Worm (Caenorhabditis elegans): ENCODE results near the gene gid-8.

- TF ChIP-seq tbx-7 (tag; optimal IDR thresholded peaks at IDR 0.05) (no peak), elt-2 (tag; optimal IDR thresholded peaks at IDR 0.05) (no peak), nhr-11 (tag; optimal IDR thresholded peaks at IDR 0.05) (no peak), dve-1 (tag; optimal IDR thresholded peaks at IDR 0.05) (no peak), pqm-1 (tag; optimal IDR thresholded peaks at IDR 0.05) (no peak), unc-86 (tag; optimal IDR thresholded peaks at IDR 0.05) (no peak), ceh-45 (GFP tag; IDR thresholded peaks at IDR 0.05) (no peak), ama-1 (optimal IDR thresholded peaks at IDR 0.05) (no peak), T23F11.4 (GFP tag; optimal IDR thresholded peaks at IDR 0.05) (no peak), ceh-24 (tag; optimal IDR thresholded peaks at IDR 0.05) (no peak)
Measured at ce11 chrV:1466949-1467348, 595 bp upstream of the gid-8 start.
